Worm (Caenorhabditis elegans) whole organism, L3 larva: Measurements from ENCODE around the gene T16G1.5.

ENCODE experiments used
- ZK546.5 ChIP-seq: sonication (generic microtip); optimal IDR thresholded peaks from 2 replicates; lab custom pipeline; 2017; ENCODE audit warnings: missing biosample characterization, missing genetic modification characterization
- aly-2 ChIP-seq: fragments of 150-350 bp; optimal IDR thresholded peaks from 2 replicates; lab custom pipeline; 2014; ENCODE audit warnings: missing biosample characterization, missing genetic modification characterization
- ama-1 ChIP-seq: fragments of 150-350 bp; optimal IDR thresholded peaks from 2 replicates; lab custom pipeline; 2018
- ceh-28 ChIP-seq: fragments of 150-350 bp; optimal IDR thresholded peaks from 2 replicates; lab custom pipeline; 2014; ENCODE audit warnings: missing biosample characterization, missing genetic modification reagents, missing genetic modification characterization
- ceh-82 ChIP-seq: fragments of 150-350 bp; optimal IDR thresholded peaks from 2 replicates; lab custom pipeline; 2014; ENCODE audit warnings: missing biosample characterization, missing genetic modification characterization
- ceh-9 ChIP-seq: sonication (generic microtip); optimal IDR thresholded peaks from 2 replicates; lab custom pipeline; 2018; ENCODE audit warnings: missing biosample characterization, missing genetic modification characterization
- egl-27 ChIP-seq: sonication (generic microtip); optimal IDR thresholded peaks from 4 replicates; lab custom pipeline; 2017; ENCODE audit warnings: missing biosample characterization, missing genetic modification reagents, missing genetic modification characterization
- egl-5 ChIP-seq: fragments of 150-350 bp; optimal IDR thresholded peaks from 2 replicates; lab custom pipeline; 2017; ENCODE audit warnings: missing biosample characterization, missing genetic modification reagents, missing genetic modification characterization, inconsistent platforms
- elt-1 ChIP-seq: fragments of 150-350 bp; optimal IDR thresholded peaks from 2 replicates; lab custom pipeline; 2014; ENCODE audit warnings: missing biosample characterization, missing genetic modification characterization
- elt-2 ChIP-seq: sonication (generic microtip); optimal IDR thresholded peaks from 2 replicates; lab custom pipeline; 2016; ENCODE audit warnings: missing genetic modification reagents, mild to moderate bottlenecking, missing genetic modification characterization, missing compliant biosample characterization
- elt-3 ChIP-seq, 3 experiments: fragments of 150-350 bp in 1 of 3; sonication (generic microtip) in 2 of 3; optimal IDR thresholded peaks; 2 replicates in 2 of 3; 4 replicates in 1 of 3; lab custom pipeline; 2014 to 2017; ENCODE audit warnings: missing biosample characterization in 3 of 3, missing genetic modification characterization in 3 of 3
- fkh-10 ChIP-seq: sonication (generic microtip); optimal IDR thresholded peaks from 2 replicates; lab custom pipeline; 2017; ENCODE audit warnings: missing biosample characterization, missing genetic modification reagents, missing genetic modification characterization
- fkh-2 ChIP-seq: fragments of 150-350 bp; optimal IDR thresholded peaks from 2 replicates; lab custom pipeline; 2014; ENCODE audit warnings: missing biosample characterization, missing genetic modification reagents, missing genetic modification characterization
- fos-1 ChIP-seq: fragments of 150-350 bp; optimal IDR thresholded peaks from 2 replicates; lab custom pipeline; 2014; ENCODE audit warnings: missing biosample characterization, missing genetic modification characterization
- jun-1 ChIP-seq: fragments of 150-350 bp; optimal IDR thresholded peaks from 2 replicates; lab custom pipeline; 2014; ENCODE audit warnings: missing biosample characterization, missing genetic modification reagents, missing genetic modification characterization
- lin-15B ChIP-seq: fragments of 150-350 bp; optimal IDR thresholded peaks from 2 replicates; lab custom pipeline; 2014; ENCODE audit warnings: missing biosample characterization, missing genetic modification characterization
- lsy-12 ChIP-seq: sonication (generic microtip); optimal IDR thresholded peaks from 2 replicates; lab custom pipeline; 2016; ENCODE audit warnings: mild to moderate bottlenecking, missing genetic modification characterization, missing compliant biosample characterization
- mdl-1 ChIP-seq: fragments of 150-350 bp; optimal IDR thresholded peaks from 2 replicates; lab custom pipeline; 2014; ENCODE audit warnings: missing biosample characterization, missing genetic modification characterization
- nfya-1 ChIP-seq: sonication (generic microtip); optimal IDR thresholded peaks from 2 replicates; lab custom pipeline; 2017; ENCODE audit warnings: missing genetic modification characterization, mild to moderate bottlenecking, missing compliant biosample characterization, antibody characterized with exemption, moderate library complexity; ENCODE audit not compliant: insufficient read depth
- nhr-11 ChIP-seq: fragments of 150-350 bp; optimal IDR thresholded peaks from 2 replicates; lab custom pipeline; 2014; ENCODE audit warnings: missing biosample characterization, missing genetic modification characterization
- nhr-12 ChIP-seq: fragments of 150-350 bp; optimal IDR thresholded peaks from 2 replicates; lab custom pipeline; 2014; ENCODE audit warnings: missing biosample characterization, missing genetic modification characterization
- nhr-23 ChIP-seq: fragments of 150-350 bp; optimal IDR thresholded peaks from 2 replicates; lab custom pipeline; 2014; ENCODE audit warnings: missing biosample characterization, missing genetic modification reagents, missing genetic modification characterization
- nhr-237 ChIP-seq: fragments of 150-350 bp; optimal IDR thresholded peaks from 2 replicates; lab custom pipeline; 2014; ENCODE audit warnings: missing biosample characterization, missing genetic modification characterization
- nhr-25 ChIP-seq: sonication (generic microtip); optimal IDR thresholded peaks from 2 replicates; lab custom pipeline; 2017; ENCODE audit warnings: missing biosample characterization, missing genetic modification characterization
- nhr-43 ChIP-seq: sonication (generic microtip); optimal IDR thresholded peaks from 2 replicates; lab custom pipeline; 2016; ENCODE audit warnings: mild to moderate bottlenecking, missing genetic modification characterization, missing compliant biosample characterization; ENCODE audit not compliant: poor library complexity, severe bottlenecking
- nhr-67 ChIP-seq: fragments of 150-350 bp; optimal IDR thresholded peaks from 2 replicates; lab custom pipeline; 2014; ENCODE audit warnings: missing biosample characterization, missing genetic modification characterization
- nhr-77 ChIP-seq: fragments of 150-350 bp; optimal IDR thresholded peaks from 2 replicates; lab custom pipeline; 2014; ENCODE audit warnings: missing biosample characterization, missing genetic modification characterization
- pha-4 ChIP-seq: fragments of 150-350 bp; optimal IDR thresholded peaks from 2 replicates; lab custom pipeline; 2014; ENCODE audit warnings: missing biosample characterization, missing genetic modification reagents, missing genetic modification characterization
- pqm-1 ChIP-seq: fragments of 150-350 bp; optimal IDR thresholded peaks from 2 replicates; lab custom pipeline; 2017; ENCODE audit warnings: missing biosample characterization, missing genetic modification characterization, inconsistent platforms
- snpc-4 ChIP-seq: fragments of 150-350 bp; optimal IDR thresholded peaks from 2 replicates; lab custom pipeline; 2014; ENCODE audit warnings: missing biosample characterization, missing genetic modification characterization
- unc-62 ChIP-seq: fragments of 150-350 bp; sonication (generic microtip); optimal IDR thresholded peaks from 4 replicates; lab custom pipeline; 2014; ENCODE audit warnings: missing biosample characterization, missing genetic modification reagents, missing genetic modification characterization
- zag-1 ChIP-seq: fragments of 150-350 bp; optimal IDR thresholded peaks from 2 replicates; lab custom pipeline; 2014; ENCODE audit warnings: missing biosample characterization, missing genetic modification characterization
- ztf-11 ChIP-seq: fragments of 150-350 bp; optimal IDR thresholded peaks from 2 replicates; lab custom pipeline; 2014; ENCODE audit warnings: missing biosample characterization, missing genetic modification characterization

T16G1.5 gene

DNA sequence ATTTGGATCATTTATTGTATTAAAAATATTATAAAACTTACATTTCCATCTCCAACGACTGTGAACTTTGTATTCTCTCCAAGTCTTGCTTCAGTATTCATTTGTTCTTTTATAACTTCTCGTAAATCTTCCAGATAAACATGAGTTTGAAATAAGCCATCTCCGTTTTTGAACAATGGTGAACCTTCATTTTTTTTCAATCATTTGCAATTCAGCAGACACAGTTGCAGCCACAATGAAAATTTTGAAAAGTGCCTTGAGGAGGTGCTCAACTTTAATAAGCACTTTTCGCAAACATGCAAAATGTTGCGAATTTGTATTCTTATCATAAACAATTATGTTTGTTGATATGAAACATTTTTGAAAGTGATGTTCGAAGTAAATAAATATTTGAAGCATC lies 4.9 kb upstream of the T16G1.5 start, which contains the start of gene T16G1.3:
Gene T16G1.3, minus strand, starts transcription at position 101 of the 400 bp plus-strand sequence.
- TF ChIP-seq nhr-23 (tag; lab: Kevin White, UChicago) = no peak
- no peak for TF ChIP-seq fkh-2 (tag; lab: Kevin White, UChicago)
- TF ChIP-seq nhr-25 = no peak
- TF ChIP-seq elt-1 = no peak
- no peak for TF ChIP-seq ceh-9 (tag; lab: Kevin White, UChicago)
- no peak for TF ChIP-seq egl-27 (tag; lab: Kevin White, UChicago)
- no peak for TF ChIP-seq jun-1 (tag; lab: Kevin White, UChicago)
- no peak for TF ChIP-seq nhr-77 (tag; lab: Kevin White, UChicago)
- TF ChIP-seq nhr-11 (tag; lab: Kevin White, UChicago) = no peak
- no peak for TF ChIP-seq lsy-12 (tag; lab: Kevin White, UChicago)
- TF ChIP-seq ZK546.5 (tag; lab: Kevin White, UChicago) = no peak
- no peak for TF ChIP-seq snpc-4 (tag; lab: Kevin White, UChicago)
- TF ChIP-seq ztf-11 (tag; lab: Kevin White, UChicago) = no peak
- TF ChIP-seq aly-2 (tag; lab: Kevin White, UChicago) = no peak
- no peak for TF ChIP-seq nhr-12 (tag; lab: Kevin White, UChicago)
- TF ChIP-seq zag-1 (tag; lab: Kevin White, UChicago) = no peak
- TF ChIP-seq pqm-1 (tag; lab: Kevin White, UChicago) = no peak
- TF ChIP-seq egl-5 (tag; lab: Kevin White, UChicago) = no peak
- TF ChIP-seq nfya-1 (tag; lab: Kevin White, UChicago) = no peak
- no peak for TF ChIP-seq elt-2 (tag; lab: Kevin White, UChicago)

DNA sequence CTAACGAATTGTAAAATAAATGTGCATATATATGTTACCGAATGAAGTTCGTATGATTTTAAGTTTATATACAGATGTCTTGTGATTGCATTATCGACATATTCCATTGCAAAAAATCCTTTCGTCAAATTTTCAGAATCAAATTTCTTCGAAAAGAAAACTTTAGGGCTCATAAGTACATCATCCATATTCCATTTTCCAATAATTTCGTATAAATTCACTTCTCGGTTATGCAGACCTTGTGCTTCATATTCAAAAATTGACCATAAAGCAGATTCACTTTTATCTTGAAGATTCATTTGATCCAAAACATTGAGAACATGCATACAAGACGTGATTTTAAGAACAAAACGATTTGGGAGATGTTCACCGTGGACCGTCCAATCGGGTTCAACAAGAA lies 4.0 kb upstream of the T16G1.5 start:
- TF ChIP-seq ceh-82 (tag; lab: Kevin White, UChicago) (no peak), ama-1 (lab: Kevin White, UChicago) (no peak), ceh-28 (no peak), lin-15B (tag; lab: Kevin White, UChicago) (no peak), elt-3 (tag; optimal IDR thresholded peaks at IDR 0.05; lab: Kevin White, UChicago) (no peak), unc-62 (GFP tag; lab: Kevin White, UChicago) (no peak), ceh-9 (tag; lab: Kevin White, UChicago) (no peak), snpc-4 (tag; lab: Kevin White, UChicago) (no peak), fkh-2 (tag; lab: Kevin White, UChicago) (no peak), fkh-10 (GFP tag; lab: Kevin White, UChicago) (no peak), nhr-43 (tag; lab: Kevin White, UChicago) (no peak)

DNA sequence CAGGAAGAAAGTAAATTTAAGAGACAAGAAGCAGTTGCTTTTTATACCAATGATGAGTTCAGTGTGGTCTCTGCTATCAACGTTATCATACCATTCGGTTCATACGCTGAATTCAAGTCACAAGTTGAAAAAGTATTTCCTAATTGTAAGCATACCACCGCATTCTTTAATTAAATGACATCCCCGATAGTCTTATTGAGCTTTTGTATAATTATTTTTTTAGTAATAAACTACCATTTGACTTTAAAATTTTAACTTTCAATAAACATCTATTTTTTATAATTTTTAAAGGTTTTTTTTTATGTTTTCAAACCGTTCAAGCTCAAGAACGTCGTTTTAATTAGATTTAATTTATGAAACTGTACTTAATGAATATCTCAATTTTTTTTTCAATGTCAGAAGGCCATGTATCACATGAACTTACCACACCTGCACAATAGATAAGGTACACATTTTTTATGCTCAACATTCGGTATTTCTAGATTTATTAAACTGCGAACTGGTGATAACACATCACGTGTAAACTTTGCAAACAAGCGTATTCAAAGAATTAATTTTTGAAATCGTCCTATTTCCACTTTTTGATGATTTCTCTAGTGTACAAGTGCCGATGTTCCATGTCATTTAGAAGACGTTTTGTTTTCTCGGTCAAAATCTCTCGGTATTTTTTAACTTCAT lies 2.6 kb upstream of the T16G1.5 start, which contains the start of gene T16G1.4:
Gene T16G1.4, minus strand, starts transcription at position 51 of the 678 bp plus-strand sequence.
- TF ChIP-seq lsy-12 (tag; lab: Kevin White, UChicago) (no peak), nhr-67 (tag; lab: Kevin White, UChicago) (no peak), fkh-2 (tag; lab: Kevin White, UChicago) (no peak), fkh-10 (GFP tag; lab: Kevin White, UChicago) (no peak), nfya-1 (tag; lab: Kevin White, UChicago) (no peak), pha-4 (peak; percentile 2), snpc-4 (tag; lab: Kevin White, UChicago) (no peak), pqm-1 (tag; lab: Kevin White, UChicago) (peak; percentile 32), nhr-11 (tag; lab: Kevin White, UChicago) (no peak), elt-2 (tag; lab: Kevin White, UChicago) (peak; percentile 73)
- TF ChIP-seq, all 47 proteins: peak for 3

DNA sequence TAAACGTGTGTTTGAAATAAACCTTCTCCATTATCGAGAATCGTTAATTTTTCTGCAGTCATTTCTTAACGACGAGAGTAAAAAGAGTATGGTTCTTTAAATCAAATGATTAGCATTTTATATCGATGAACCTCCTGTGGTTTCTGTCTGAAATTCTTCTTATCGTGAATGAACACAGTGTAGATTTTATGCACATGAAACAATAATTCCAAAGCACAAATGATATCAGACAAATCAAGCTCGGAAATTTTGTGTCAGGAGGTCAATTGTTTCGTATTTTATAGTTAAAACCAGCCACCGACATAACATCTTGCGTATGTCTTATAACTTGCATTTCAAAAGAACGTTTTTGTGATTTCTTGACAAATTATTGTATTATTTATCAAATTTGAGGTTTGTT lies 2.3 kb downstream of the T16G1.5 start, which contains the start of gene T16G1.6:
Gene T16G1.6, minus strand, starts transcription at position 77 of the 400 bp plus-strand sequence.
- TF ChIP-seq pqm-1 (tag; lab: Kevin White, UChicago) = peak; percentile 90
- no peak for TF ChIP-seq nhr-11 (tag; lab: Kevin White, UChicago)
- no peak for TF ChIP-seq jun-1 (tag; lab: Kevin White, UChicago)
- TF ChIP-seq elt-2 (tag; lab: Kevin White, UChicago) = peak; percentile 91
- no peak for TF ChIP-seq zag-1 (tag; lab: Kevin White, UChicago)

DNA sequence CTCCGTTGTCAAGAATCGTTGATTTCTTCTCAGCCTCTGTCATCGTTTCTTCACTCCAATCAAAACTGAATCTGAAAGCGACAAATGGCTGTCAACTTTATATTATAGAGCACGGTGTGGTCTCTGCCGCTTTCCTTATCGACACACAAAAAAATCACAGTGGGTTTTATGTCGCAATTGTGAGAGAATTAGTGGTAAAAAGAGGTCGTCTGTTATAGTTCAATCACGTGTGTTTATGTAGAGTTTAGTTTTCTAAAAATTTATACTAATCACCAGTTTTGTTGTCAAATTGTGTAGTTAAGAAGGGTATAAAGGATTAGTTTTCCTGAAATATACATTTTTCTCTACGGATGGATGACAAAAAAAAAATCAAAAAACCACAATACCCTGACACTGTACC lies 4.4 kb downstream of the T16G1.5 start, which contains the start of gene T16G1.7:
Gene T16G1.7, minus strand, starts transcription at position 137 of the 400 bp plus-strand sequence.
- no peak for TF ChIP-seq unc-62 (GFP tag; lab: Kevin White, UChicago)
- TF ChIP-seq snpc-4 (tag; lab: Kevin White, UChicago) = no peak
- no peak for TF ChIP-seq nhr-11 (tag; lab: Kevin White, UChicago)
- no peak for TF ChIP-seq nhr-77 (tag; lab: Kevin White, UChicago)
- TF ChIP-seq jun-1 (tag; lab: Kevin White, UChicago) = peak; percentile 55
- TF ChIP-seq mdl-1 (tag; lab: Kevin White, UChicago) = no peak
- TF ChIP-seq elt-1 = no peak
- no peak for TF ChIP-seq fos-1 (tag; lab: Kevin White, UChicago)
- no peak for TF ChIP-seq nhr-237
- TF ChIP-seq ceh-28 = no peak
- peak; percentile 49 for TF ChIP-seq pha-4
- TF ChIP-seq elt-2 (tag; lab: Kevin White, UChicago) = peak; percentile 91
- no peak for TF ChIP-seq nhr-23 (tag; lab: Kevin White, UChicago)
- TF ChIP-seq pqm-1 (tag; lab: Kevin White, UChicago) = peak; percentile 89
